Worm (Caenorhabditis elegans) whole organism, young adult: ENCODE measurements around the gene F20A1.4.

Experiments used
- F22D6.2 ChIP-seq: sonication (generic microtip); optimal IDR thresholded peaks from 2 replicates; lab custom pipeline; 2016; ENCODE audit warnings: mild to moderate bottlenecking, missing genetic modification characterization, missing compliant biosample characterization
- pha-4 ChIP-seq: fragments of 150-350 bp; sonication (generic microtip); optimal IDR thresholded peaks from 2 replicates; lab custom pipeline; 2014; ENCODE audit warnings: missing biosample characterization, missing genetic modification reagents, missing genetic modification characterization
- sdz-38 ChIP-seq: sonication (generic microtip); optimal IDR thresholded peaks from 2 replicates; lab custom pipeline; 2016; ENCODE audit warnings: missing genotype, missing genetic modification characterization, missing compliant biosample characterization
- snpc-4 ChIP-seq, 5 experiments: fragments of 150-350 bp in 1 of 5; sonication (generic microtip) in 4 of 5; optimal IDR thresholded peaks; 2 replicates each; lab custom pipeline; 2014 to 2018; ENCODE audit warnings: missing genetic modification characterization in 5 of 5, missing biosample characterization in 3 of 5, antibody characterized with exemption in 2 of 5, mild to moderate bottlenecking in 2 of 5, missing compliant biosample characterization in 2 of 5, missing genotype in 2 of 5, moderate library complexity in 2 of 5, missing genetic modification reagents in 1 of 5

DNA sequence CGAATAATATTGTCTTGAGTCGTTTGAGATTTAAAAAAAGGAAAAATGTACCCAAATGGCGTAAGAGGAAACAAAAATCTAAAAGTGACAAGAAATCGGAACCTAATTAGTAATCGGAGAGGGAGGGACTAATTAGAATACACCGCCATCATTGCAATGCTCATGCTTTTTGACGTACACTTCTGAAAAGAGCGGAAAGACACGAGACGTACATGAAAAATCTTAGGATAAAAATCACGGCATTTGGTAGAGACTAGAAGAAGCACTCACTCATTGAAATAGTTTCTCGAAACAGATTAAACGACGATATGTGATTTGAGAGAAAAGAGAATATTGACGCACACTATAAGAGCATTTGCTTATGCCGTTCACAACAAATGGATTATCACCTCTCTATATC is 1.3 kb upstream of the F20A1.4 start:
- TF ChIP-seq snpc-4 (GFP tag; optimal IDR thresholded peaks at IDR 0.05; lab: Kevin White, UChicago) (no peak), snpc-4 (tag; optimal IDR thresholded peaks at IDR 0.05; lab: Kevin White, UChicago) (no peak), pha-4 (tag; lab: Kevin White, UChicago) (no peak), sdz-38 (tag; lab: Kevin White, UChicago) (no peak), F22D6.2 (tag; lab: Kevin White, UChicago) (no peak)
